Fruit fly (Drosophila melanogaster) Kc167 (cell line): Measurements from ENCODE around the gene Sec10.

Experiments
- Myc ChIP-seq: fragments of >200 bp; optimal IDR thresholded peaks from 2 replicates; lab custom pipeline; 2017; ENCODE audit warnings: missing external identifiers
- insv ChIP-seq: fragments of >200 bp; optimal IDR thresholded peaks from 3 replicates; lab custom pipeline; 2018; ENCODE audit warnings: missing external identifiers
- psq ChIP-seq: fragments of >200 bp; optimal IDR thresholded peaks from 2 replicates; lab custom pipeline; 2017; ENCODE audit warnings: missing external identifiers

DNA sequence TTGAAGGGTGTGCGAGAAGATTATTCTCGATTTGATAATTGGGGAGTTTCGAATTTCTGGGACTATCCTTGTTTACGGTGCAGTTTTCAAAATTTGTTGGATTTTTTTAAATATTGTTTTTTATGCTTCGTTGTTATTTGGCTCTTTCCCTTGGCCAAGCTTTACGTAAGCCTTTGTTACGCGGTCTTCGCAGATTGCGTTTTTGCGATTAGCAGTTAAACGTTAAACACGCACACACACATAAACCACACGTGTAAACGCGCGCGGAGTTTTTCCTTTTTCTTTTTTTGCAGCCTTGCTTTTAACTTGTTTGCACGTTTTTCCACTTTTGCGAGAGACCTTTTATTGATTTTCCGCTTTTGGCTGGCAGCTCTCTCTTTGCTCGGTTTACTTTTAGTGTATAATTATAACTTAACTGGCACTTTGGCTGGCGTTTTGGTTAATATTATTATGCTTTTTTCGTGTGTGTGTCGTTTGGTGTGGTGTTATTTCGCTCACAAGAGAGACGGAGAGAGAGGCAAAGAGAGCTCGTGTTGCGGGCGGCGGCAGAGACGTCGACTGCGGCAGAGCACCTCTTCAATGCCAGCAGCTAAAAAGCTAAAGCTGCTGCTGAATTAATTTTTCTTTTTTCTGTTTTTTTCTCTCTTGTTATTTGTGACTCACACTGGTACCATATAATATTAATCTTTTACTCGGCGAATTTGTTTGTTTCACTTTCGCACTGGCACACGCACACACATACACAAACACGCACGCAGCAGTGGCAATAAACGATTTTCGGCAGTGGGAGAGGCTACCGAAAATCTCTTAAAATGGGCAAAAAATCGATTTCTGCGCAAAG, 29.9 kb upstream of the Sec10 start:
- no peak for TF ChIP-seq psq (lab: Kevin White, UChicago)
- no peak for TF ChIP-seq insv (lab: Kevin White, UChicago)
- TF ChIP-seq Myc: no peak
